Worm (Caenorhabditis elegans): ENCODE data around the gene ceh-89.

Gene ceh-89

DNA sequence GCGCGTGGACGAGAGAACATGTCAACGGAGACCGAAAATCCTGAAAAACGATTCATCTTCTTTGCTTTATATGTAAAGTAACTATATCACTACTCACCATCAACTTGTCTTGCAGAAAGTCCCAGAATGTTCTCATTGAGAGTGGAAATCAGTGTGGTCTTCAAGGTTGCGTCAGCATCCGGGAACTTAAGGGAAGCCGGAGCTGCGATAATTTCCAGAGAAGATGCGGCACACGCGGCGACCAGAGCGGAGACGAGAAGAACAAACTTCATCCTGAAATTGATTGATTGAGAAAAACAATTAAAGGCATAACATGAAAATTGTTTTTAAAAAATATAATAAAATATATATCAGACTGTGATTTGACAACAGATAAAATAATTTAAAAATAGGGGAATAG, 22.5 kb downstream of the ceh-89 start, which contains the start of gene vha-20 (continued):
- TF ChIP-seq ccch-3 (GFP tag; optimal IDR thresholded peaks at IDR 0.05) (no peak), sptf-2 (GFP tag; optimal IDR thresholded peaks at IDR 0.05) (no peak), unc-62 (GFP tag; optimal IDR thresholded peaks at IDR 0.05) (no peak), hlh-26 (GFP tag; conservative IDR thresholded peaks at IDR 0.05) (no peak), F37B4.10 (GFP tag; IDR thresholded peaks at IDR 0.05) (no peak), repo-1 (tag; optimal IDR thresholded peaks at IDR 0.05) (peak; percentile 11), cebp-1 (GFP tag; IDR thresholded peaks at IDR 0.05) (no peak), cebp-1 (tag; optimal IDR thresholded peaks at IDR 0.05) (peak; percentile 13), bed-1 (GFP tag; IDR thresholded peaks at IDR 0.05) (no peak), nhr-90 (tag; optimal IDR thresholded peaks at IDR 0.05) (no peak), Y56A3A.18 (GFP tag; IDR thresholded peaks at IDR 0.05) (peak; percentile 25; the same call in 1 of the 2 replicates), let-607 (tag; optimal IDR thresholded peaks at IDR 0.05) (peak in 1 of 2 experiments; percentile 16), rcor-1 (GFP tag; IDR thresholded peaks at IDR 0.05) (no peak), dpff-1 (tag; optimal IDR thresholded peaks at IDR 0.05) (no peak), snpc-4 (GFP tag; optimal IDR thresholded peaks at IDR 0.05) (no peak), snpc-4 (tag; optimal IDR thresholded peaks at IDR 0.05) (peak in 1 of 4 experiments; percentile 8), die-1 (tag; optimal IDR thresholded peaks at IDR 0.05) (no peak), ama-1 (optimal IDR thresholded peaks at IDR 0.05) (no peak), ama-1 (GFP tag; optimal IDR thresholded peaks at IDR 0.05) (no peak), lsy-27 (tag; optimal IDR thresholded peaks at IDR 0.05; ENCODE audit: borderline replicate concordance, insufficient read depth) (no peak)

- TF ChIP-seq snpc-1.3 (tag; optimal IDR thresholded peaks at IDR 0.05; ENCODE audit: insufficient read depth), result no peak
- 0 out of 2 replicates have a peak, but pooled peaks have one; percentile 44 for TF ChIP-seq cebp-2 (GFP tag; IDR thresholded peaks at IDR 0.05)
These were observed 23.4 kb downstream of the ceh-89 start for ce11 chrX:14165156-14165555.

DNA sequence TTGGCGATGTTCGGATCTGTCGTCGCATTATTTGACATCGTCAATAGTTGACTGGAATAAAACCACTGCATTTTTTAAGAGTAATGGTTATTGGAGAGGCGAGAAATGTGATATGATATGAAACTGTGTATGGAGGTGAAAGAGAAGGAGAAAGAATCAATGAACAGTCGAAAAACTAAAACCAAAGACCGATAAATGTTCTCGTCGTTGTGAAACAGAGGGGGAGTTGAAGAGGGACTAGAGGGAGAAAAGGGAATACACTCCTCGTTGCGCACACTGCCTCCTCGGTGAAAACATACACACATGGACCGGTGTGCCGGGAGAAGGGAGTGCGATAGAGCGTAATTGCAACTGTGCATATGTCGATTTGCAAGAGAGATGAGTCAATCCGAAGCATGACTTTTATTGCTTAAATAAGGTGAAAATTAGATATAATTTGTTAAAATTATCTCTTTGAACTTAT, 27.9 kb downstream of the ceh-89 start, which contains the start of gene sym-4:
TSS of gene sym-4 (minus strand) at position 51 of the 463 bp plus-strand sequence.
- TF ChIP-seq D2030.7 (GFP tag; IDR thresholded peaks at IDR 0.05) (no peak), die-1 (tag; optimal IDR thresholded peaks at IDR 0.05) (peak; percentile 59), snpc-4 (GFP tag; optimal IDR thresholded peaks at IDR 0.05) (no peak), snpc-4 (tag; optimal IDR thresholded peaks at IDR 0.05) (peak; percentile 4 to 79 (median 66)), lin-35 (GFP tag; optimal IDR thresholded peaks at IDR 0.05) (peak in 1 of 3 experiments; percentile 77), rcor-1 (GFP tag; IDR thresholded peaks at IDR 0.05) (peak; percentile 54), Y67H2A.10 (GFP tag; conservative IDR thresholded peaks at IDR 0.05) (peak; percentile 73; the same call in 1 of the 2 replicates), bed-1 (GFP tag; IDR thresholded peaks at IDR 0.05) (no peak), F10E7.11 (tag; optimal IDR thresholded peaks at IDR 0.05) (no peak), egl-44 (GFP tag; IDR thresholded peaks at IDR 0.05) (peak; percentile 85; the same call in 1 of the 2 replicates), madf-6 (GFP tag; IDR thresholded peaks at IDR 0.05) (no peak), egrh-3 (GFP tag; IDR thresholded peaks at IDR 0.05) (0 out of 2 replicates have a peak, but pooled peaks have one; percentile 27), repo-1 (tag; optimal IDR thresholded peaks at IDR 0.05) (peak; percentile 54), pbrm-1 (GFP tag; IDR thresholded peaks at IDR 0.05) (peak; percentile 72; the same call in 1 of the 2 replicates), madf-10 (tag; optimal IDR thresholded peaks at IDR 0.05) (peak; percentile 87), sdz-38 (tag; optimal IDR thresholded peaks at IDR 0.05) (no peak), pha-4 (tag; optimal IDR thresholded peaks at IDR 0.05) (peak; percentile 68), C17E4.6 (GFP tag; IDR thresholded peaks at IDR 0.05) (no peak), hsf-1 (GFP tag; IDR thresholded peaks at IDR 0.05) (no peak), snpc-1.3 (tag; optimal IDR thresholded peaks at IDR 0.05; ENCODE audit: insufficient read depth) (no peak), lin-54 (GFP tag; optimal IDR thresholded peaks at IDR 0.05) (peak; percentile 66), madf-3 (GFP tag; IDR thresholded peaks at IDR 0.05) (no peak), mxl-1 (tag; optimal IDR thresholded peaks at IDR 0.05) (no peak), nhr-179 (tag; optimal IDR thresholded peaks at IDR 0.05) (no peak), F57C9.4 (tag; optimal IDR thresholded peaks at IDR 0.05) (no peak), ceh-100 (GFP tag; IDR thresholded peaks at IDR 0.05) (no peak), F52B5.7 (tag; optimal IDR thresholded peaks at IDR 0.05) (no peak), hlh-12 (tag; optimal IDR thresholded peaks at IDR 0.05) (no peak), akir-1 (GFP tag; optimal IDR thresholded peaks at IDR 0.05) (peak; percentile 30), ekl-4 (GFP tag; IDR thresholded peaks at IDR 0.05) (peak; percentile 92), ztf-3 (GFP tag; optimal IDR thresholded peaks at IDR 0.05) (no peak)

Data from whole organism, young adult.